Fruit fly (Drosophila melanogaster) whole organism, embryonic: ENCODE measurements around the gene Ykt6.

ENCODE experiments used
- Asciz ChIP-seq: fragments of 200-800 bp; sonication (Bioruptor generic); optimal IDR thresholded peaks from 2 replicates; lab custom pipeline; 2017; ENCODE audit warnings: missing biosample characterization, mild to moderate bottlenecking, missing genetic modification characterization, missing genetic modification reagents
- Bgb ChIP-seq: fragments of 200-800 bp; sonication (Bioruptor generic); IDR thresholded peaks from 2 replicates; pipeline ENCODE4 v1.3.6; 2022; ENCODE audit warnings: missing biosample characterization, missing genetic modification characterization; ENCODE audit not compliant: partially characterized antibody
- Blimp-1 ChIP-seq: fragments of 200-800 bp; sonication (Bioruptor generic); optimal IDR thresholded peaks from 3 replicates; lab custom pipeline; 2018; ENCODE audit warnings: missing biosample characterization, missing genetic modification characterization, mild to moderate bottlenecking, moderate library complexity, missing genetic modification reagents
- C15 ChIP-seq: fragments of 200-800 bp; sonication (Bioruptor generic); IDR thresholded peaks from 3 replicates; pipeline ENCODE4 v1.3.6; 2022; ENCODE audit warnings: missing biosample characterization, missing genetic modification characterization
- CG10654 ChIP-seq: fragments of 200-800 bp; sonication (Bioruptor generic); optimal IDR thresholded peaks from 2 replicates; lab custom pipeline; 2016; ENCODE audit warnings: missing biosample characterization, missing genetic modification characterization
- CG11560 ChIP-seq: fragments of 200-800 bp; sonication (Bioruptor generic); IDR thresholded peaks from 3 replicates; pipeline ENCODE4 v1.3.6; 2022; ENCODE audit warnings: missing biosample characterization, missing genetic modification characterization
- CG12219 ChIP-seq: fragments of 200-800 bp; sonication (Bioruptor generic); optimal IDR thresholded peaks from 3 replicates; lab custom pipeline; 2018; ENCODE audit warnings: missing biosample characterization, mild to moderate bottlenecking, missing genetic modification characterization
- CG13624 ChIP-seq: fragments of 200-800 bp; sonication (Bioruptor generic); optimal IDR thresholded peaks from 2 replicates; lab custom pipeline; 2016; ENCODE audit warnings: missing biosample characterization, missing genetic modification characterization
- CG15696 ChIP-seq: fragments of 200-800 bp; sonication (Bioruptor generic); optimal IDR thresholded peaks from 2 replicates; lab custom pipeline; 2019; ENCODE audit warnings: missing biosample characterization, mild to moderate bottlenecking, missing genetic modification characterization, moderate library complexity
- CG16813 ChIP-seq: fragments of 200-800 bp; sonication (Bioruptor generic); IDR thresholded peaks from 3 replicates; pipeline ENCODE4 v1.3.6; 2022; ENCODE audit warnings: missing biosample characterization, missing genetic modification characterization; ENCODE audit not compliant: partially characterized antibody
- CG17802 ChIP-seq: fragments of 200-800 bp; sonication (Bioruptor generic); optimal IDR thresholded peaks from 2 replicates; lab custom pipeline; 2018; ENCODE audit warnings: missing biosample characterization, mild to moderate bottlenecking, missing genetic modification characterization, moderate library complexity
- CG18599 ChIP-seq: fragments of 200-800 bp; sonication (Bioruptor generic); optimal IDR thresholded peaks from 3 replicates; lab custom pipeline; 2017; ENCODE audit warnings: missing biosample characterization, missing genetic modification characterization, mild to moderate bottlenecking, moderate library complexity, missing genetic modification reagents
- CG2116 ChIP-seq: fragments of 200-800 bp; sonication (Bioruptor generic); optimal IDR thresholded peaks from 3 replicates; lab custom pipeline; 2018; ENCODE audit warnings: missing biosample characterization, mild to moderate bottlenecking, missing genetic modification characterization
- CG30431 ChIP-seq: fragments of 200-800 bp; sonication (Bioruptor generic); optimal IDR thresholded peaks from 2 replicates; lab custom pipeline; 2017; ENCODE audit warnings: missing biosample characterization, missing genetic modification characterization
- CG4360 ChIP-seq: fragments of 200-800 bp; sonication (Bioruptor generic); IDR thresholded peaks from 2 replicates; pipeline ENCODE4 v1.3.6; 2022; ENCODE audit warnings: missing biosample characterization, missing genetic modification characterization
- CG4617 ChIP-seq: fragments of 200-800 bp; sonication (Bioruptor generic); optimal IDR thresholded peaks from 3 replicates; lab custom pipeline; 2016; ENCODE audit warnings: missing biosample characterization, missing genetic modification characterization, borderline replicate concordance
- CG4707 ChIP-seq: fragments of 200-800 bp; sonication (Bioruptor generic); optimal IDR thresholded peaks from 2 replicates; lab custom pipeline; 2018; ENCODE audit warnings: missing biosample characterization, mild to moderate bottlenecking, missing genetic modification characterization, moderate library complexity
- CG4854 ChIP-seq: fragments of 200-800 bp; sonication (Bioruptor generic); optimal IDR thresholded peaks from 2 replicates; lab custom pipeline; 2016; ENCODE audit warnings: missing biosample characterization, missing genetic modification characterization, inconsistent platforms
- CG6813 ChIP-seq: fragments of 200-800 bp; sonication (Bioruptor generic); optimal IDR thresholded peaks from 2 replicates; lab custom pipeline; 2017; ENCODE audit warnings: missing biosample characterization, missing genetic modification characterization, mild to moderate bottlenecking, moderate library complexity, missing genetic modification reagents
- CG9609 ChIP-seq: fragments of 200-800 bp; sonication (Bioruptor generic); optimal IDR thresholded peaks from 3 replicates; lab custom pipeline; 2016; ENCODE audit warnings: missing biosample characterization, missing genetic modification characterization
- CHES-1-like ChIP-seq: fragments of 200-800 bp; sonication (Bioruptor generic); optimal IDR thresholded peaks from 2 replicates; lab custom pipeline; 2016; ENCODE audit warnings: missing biosample characterization, missing genetic modification characterization
- Dad ChIP-seq: fragments of 200-800 bp; sonication (Bioruptor generic); optimal IDR thresholded peaks from 3 replicates; lab custom pipeline; 2016; ENCODE audit warnings: missing biosample characterization, missing genetic modification characterization
- Dip3 ChIP-seq: fragments of 200-800 bp; sonication (Bioruptor generic); optimal IDR thresholded peaks from 3 replicates; lab custom pipeline; 2016; ENCODE audit warnings: missing biosample characterization, missing genetic modification characterization
- Doc3 ChIP-seq: fragments of 200-800 bp; sonication (Bioruptor generic); IDR thresholded peaks from 3 replicates; pipeline ENCODE4 v1.3.6; 2022; ENCODE audit warnings: missing biosample characterization, missing genetic modification characterization; ENCODE audit not compliant: partially characterized antibody
- Dref ChIP-seq: fragments of 200-800 bp; sonication (Bioruptor generic); IDR thresholded peaks from 2 replicates; pipeline ENCODE4 v1.3.6; 2022; ENCODE audit warnings: missing biosample characterization, missing genetic modification characterization
- E2f1 ChIP-seq: fragments of 200-800 bp; sonication (Bioruptor generic); IDR thresholded peaks from 2 replicates; pipeline ENCODE4 v1.3.6; 2022; ENCODE audit warnings: missing biosample characterization, missing genetic modification characterization
- Hand ChIP-seq: fragments of 200-800 bp; sonication (Bioruptor generic); optimal IDR thresholded peaks from 2 replicates; lab custom pipeline; 2017; ENCODE audit warnings: mild to moderate bottlenecking, missing biosample characterization, missing genetic modification reagents, missing genetic modification characterization
- HmgZ ChIP-seq: fragments of 200-800 bp; sonication (Bioruptor generic); optimal IDR thresholded peaks from 2 replicates; lab custom pipeline; 2018; ENCODE audit warnings: missing biosample characterization, mild to moderate bottlenecking, missing genetic modification characterization
- Hr51 ChIP-seq, 2 experiments: fragments of 200-800 bp; sonication (Bioruptor generic); optimal IDR thresholded peaks; 2 replicates in 1 of 2; 3 replicates in 1 of 2; lab custom pipeline; 2016 to 2018; ENCODE audit warnings: missing biosample characterization in 2 of 2, missing genetic modification characterization in 2 of 2, mild to moderate bottlenecking in 1 of 2, moderate library complexity in 1 of 2
- Kr ChIP-seq: fragments of 200-800 bp; sonication (Bioruptor generic); optimal IDR thresholded peaks from 2 replicates; lab custom pipeline; 2017; ENCODE audit warnings: missing biosample characterization, mild to moderate bottlenecking, missing genetic modification characterization
- Oaz ChIP-seq: fragments of 200-800 bp; sonication (Bioruptor generic); IDR thresholded peaks from 2 replicates; pipeline ENCODE4 v1.3.6; 2022; ENCODE audit warnings: missing biosample characterization, missing genetic modification characterization
- ac ChIP-seq: fragments of 200-800 bp; sonication (Bioruptor generic); optimal IDR thresholded peaks from 3 replicates; lab custom pipeline; 2017; ENCODE audit warnings: missing biosample characterization, mild to moderate bottlenecking, missing genetic modification characterization
- ci ChIP-seq: fragments of 200-800 bp; sonication (Bioruptor generic); IDR thresholded peaks from 3 replicates; pipeline ENCODE4 v1.3.6; 2022; ENCODE audit warnings: missing biosample characterization, missing genetic modification characterization
- corto ChIP-seq: fragments of 200-800 bp; sonication (Bioruptor generic); optimal IDR thresholded peaks from 2 replicates; lab custom pipeline; 2016; ENCODE audit warnings: missing biosample characterization, mild to moderate bottlenecking, missing genetic modification characterization, moderate library complexity
- emc ChIP-seq: fragments of 200-800 bp; sonication (Bioruptor generic); optimal IDR thresholded peaks from 2 replicates; lab custom pipeline; 2016; ENCODE audit warnings: missing biosample characterization, missing genetic modification characterization
- eyg ChIP-seq: fragments of 200-800 bp; sonication (Bioruptor generic); optimal IDR thresholded peaks from 3 replicates; lab custom pipeline; 2016; ENCODE audit warnings: missing biosample characterization, missing genetic modification characterization
- ftz-f1 ChIP-seq: fragments of 200-800 bp; sonication (Bioruptor generic); optimal IDR thresholded peaks from 2 replicates; lab custom pipeline; 2016; ENCODE audit warnings: missing biosample characterization, missing genetic modification characterization
- h ChIP-seq: fragments of >200 bp; optimal IDR thresholded peaks from 2 replicates; lab custom pipeline; 2017
- lbe ChIP-seq: fragments of 200-800 bp; sonication (Bioruptor generic); optimal IDR thresholded peaks from 2 replicates; lab custom pipeline; 2016; ENCODE audit warnings: missing biosample characterization, mild to moderate bottlenecking, missing genetic modification characterization
- lola ChIP-seq, 3 experiments: fragments of >200 bp in 2 of 3; fragments of 200-800 bp in 1 of 3; sonication (Bioruptor generic) in 1 of 3; optimal IDR thresholded peaks; 2 replicates each; lab custom pipeline; 2017 to 2019; ENCODE audit warnings: missing biosample characterization in 3 of 3, missing genetic modification characterization in 3 of 3, mild to moderate bottlenecking in 1 of 3, moderate library complexity in 1 of 3
- maf-S ChIP-seq: fragments of 200-800 bp; sonication (Bioruptor generic); optimal IDR thresholded peaks from 2 replicates; lab custom pipeline; 2016; ENCODE audit warnings: missing biosample characterization, missing genetic modification characterization
- nerfin-2 ChIP-seq: fragments of 200-800 bp; sonication (Bioruptor generic); IDR thresholded peaks from 2 replicates; pipeline ENCODE4 v1.3.6; 2022; ENCODE audit warnings: missing biosample characterization, missing genetic modification characterization; ENCODE audit not compliant: partially characterized antibody
- nom ChIP-seq: fragments of 200-800 bp; sonication (Bioruptor generic); optimal IDR thresholded peaks from 2 replicates; lab custom pipeline; 2017; ENCODE audit warnings: missing biosample characterization, missing genetic modification characterization, mild to moderate bottlenecking, moderate library complexity, missing genetic modification reagents
- pita ChIP-seq: fragments of 200-800 bp; sonication (Bioruptor generic); optimal IDR thresholded peaks from 2 replicates; lab custom pipeline; 2017; ENCODE audit warnings: missing biosample characterization, mild to moderate bottlenecking, missing genetic modification characterization
- pros ChIP-seq: fragments of 200-800 bp; sonication (Bioruptor generic); optimal IDR thresholded peaks from 3 replicates; lab custom pipeline; 2019; ENCODE audit warnings: missing biosample characterization, mild to moderate bottlenecking, missing genetic modification characterization, moderate library complexity
- pum ChIP-seq: fragments of 200-800 bp; sonication (Bioruptor generic); optimal IDR thresholded peaks from 2 replicates; lab custom pipeline; 2016; ENCODE audit warnings: missing biosample characterization, missing genetic modification characterization
- stc ChIP-seq: fragments of 200-800 bp; sonication (Bioruptor generic); IDR thresholded peaks from 2 replicates; pipeline ENCODE4 v1.3.6; 2022; ENCODE audit warnings: missing biosample characterization, missing genetic modification characterization

The Ykt6 gene

dm6 chrX:7937588-7938481, 17.6 kb downstream of the Ykt6 start (continued):
- peak; percentile 50 to 82 for TF ChIP-seq Hr51 (GFP tag; optimal IDR thresholded peaks at IDR 0.05; lab: Kevin White, UChicago)
- TF ChIP-seq nerfin-2: no peak
- TF ChIP-seq CG11560: peak; percentile 42; the same call in 2 of the 3 replicates
- TF ChIP-seq ci (GFP tag; lab: Robert Waterston, UW): peak; percentile 59; the same call in 1 of the 3 replicates
- TF ChIP-seq CG4617 (GFP tag; lab: Kevin White, UChicago): peak; percentile 45
- peak; percentile 49 for TF ChIP-seq CG4854 (GFP tag; lab: Kevin White, UChicago)
- no peak for TF ChIP-seq lbe
- peak; percentile 88 for TF ChIP-seq CG9609 (GFP tag; lab: Kevin White, UChicago)
- peak; percentile 55 for TF ChIP-seq Dip3 (GFP tag; lab: Kevin White, UChicago)
- TF ChIP-seq CG15696 (tag; lab: Kevin White, UChicago): peak; percentile 70
- TF ChIP-seq CG4707 (GFP tag; lab: Kevin White, UChicago): peak; percentile 98
- TF ChIP-seq Dref (GFP tag; lab: Robert Waterston, UW): peak; percentile 14; the same call in 1 of the 2 replicates
- peak; percentile 13 for TF ChIP-seq Hand
- TF ChIP-seq C15 (GFP tag; lab: Robert Waterston, UW): no peak; the same call in 2 of the 3 replicates
- TF ChIP-seq CHES-1-like (GFP tag; lab: Kevin White, UChicago): peak; percentile 77
- TF ChIP-seq Oaz: 0 out of 2 replicates have a peak, but pooled peaks have one; percentile 27
- TF ChIP-seq ftz-f1: no peak
- TF ChIP-seq Doc3 (GFP tag; lab: Robert Waterston, UW): no peak
- peak; percentile 64 for TF ChIP-seq CG6813 (GFP tag; lab: Kevin White, UChicago)
- TF ChIP-seq Blimp-1: peak; percentile 77
- TF ChIP-seq Dad (GFP tag; lab: Kevin White, UChicago): peak; percentile 59
- TF ChIP-seq E2f1: peak; percentile 58
- peak; percentile 67 for TF ChIP-seq CG12219 (GFP tag; lab: Kevin White, UChicago)
- TF ChIP-seq Asciz (GFP tag; lab: Kevin White, UChicago): peak; percentile 68
- peak; percentile 40 for TF ChIP-seq nom (GFP tag; lab: Kevin White, UChicago)
- peak; percentile 86 for TF ChIP-seq pum
- no peak; the same call in 1 of the 2 replicates for TF ChIP-seq Bgb (GFP tag; lab: Robert Waterston, UW)
- no peak for TF ChIP-seq pita (GFP tag; lab: Kevin White, UChicago)
- peak; percentile 60 for TF ChIP-seq CG17802 (tag; lab: Kevin White, UChicago)
- TF ChIP-seq CG18599 (GFP tag; lab: Kevin White, UChicago): peak; percentile 62
- no peak for TF ChIP-seq corto
- TF ChIP-seq CG10654 (GFP tag; lab: Kevin White, UChicago): peak; percentile 72
- peak; percentile 86 for TF ChIP-seq CG30431 (GFP tag; lab: Kevin White, UChicago)
- TF ChIP-seq ac (GFP tag; lab: Kevin White, UChicago): peak; percentile 32
- TF ChIP-seq Kr (GFP tag; lab: Kevin White, UChicago): no peak
- TF ChIP-seq stc (GFP tag; lab: Robert Waterston, UW): peak; percentile 60
- peak; percentile 75 for TF ChIP-seq pros
- no peak for TF ChIP-seq CG4360 (GFP tag; lab: Robert Waterston, UW)
- TF ChIP-seq eyg (GFP tag; lab: Kevin White, UChicago): peak; percentile 71
- peak; percentile 39 for TF ChIP-seq CG2116 (GFP tag; lab: Kevin White, UChicago)
- peak; percentile 42 for TF ChIP-seq emc (GFP tag; lab: Kevin White, UChicago)
- TF ChIP-seq CG13624 (GFP tag; lab: Kevin White, UChicago): peak; percentile 25
- no peak; the same call in 2 of the 3 replicates for TF ChIP-seq CG16813
- peak; percentile 57 for TF ChIP-seq maf-S (GFP tag; lab: Kevin White, UChicago)
- TF ChIP-seq lola (GFP tag; optimal IDR thresholded peaks at IDR 0.05; lab: Kevin White, UChicago): peak in 1 of 3 experiments; percentile 92
- TF ChIP-seq HmgZ (tag; lab: Kevin White, UChicago): no peak
- TF ChIP-seq h: no peak
